Fruit fly (Drosophila melanogaster): ENCODE results near the gene shop.

Gene shop

dm6 chrX:18848338-18849021 is at the start of gene shop:
Gene shop (minus strand): TSS chrX:18848566.
- TF ChIP-seq EcR (GFP tag; optimal IDR thresholded peaks at IDR 0.05) (no peak), pan (optimal IDR thresholded peaks at IDR 0.05) (no peak), psq (optimal IDR thresholded peaks at IDR 0.05) (no peak), usp (GFP tag; optimal IDR thresholded peaks at IDR 0.05) (no peak), CG8478 (optimal IDR thresholded peaks at IDR 0.05) (no peak), Dll (optimal IDR thresholded peaks at IDR 0.05) (no peak)

- TF ChIP-seq EcR (GFP tag; optimal IDR thresholded peaks at IDR 0.05) = no peak
- TF ChIP-seq Dll (optimal IDR thresholded peaks at IDR 0.05) = no peak
- TF ChIP-seq CG8478 (optimal IDR thresholded peaks at IDR 0.05) = no peak
- TF ChIP-seq psq (optimal IDR thresholded peaks at IDR 0.05) = no peak
- TF ChIP-seq usp (GFP tag; optimal IDR thresholded peaks at IDR 0.05) = no peak
- TF ChIP-seq pan (optimal IDR thresholded peaks at IDR 0.05) = no peak
These were observed 49.5 kb upstream of the shop start for dm6 chrX:18897906-18898305.

dm6 chrX:18897294-18897693 is 48.9 kb upstream of the shop start:
- no peak for TF ChIP-seq EcR (GFP tag; optimal IDR thresholded peaks at IDR 0.05)
- no peak for TF ChIP-seq Dll (optimal IDR thresholded peaks at IDR 0.05)
- TF ChIP-seq pan (optimal IDR thresholded peaks at IDR 0.05) = no peak
- TF ChIP-seq usp (GFP tag; optimal IDR thresholded peaks at IDR 0.05) = no peak
- TF ChIP-seq psq (optimal IDR thresholded peaks at IDR 0.05) = no peak
- TF ChIP-seq CG8478 (optimal IDR thresholded peaks at IDR 0.05) = no peak

DNA sequence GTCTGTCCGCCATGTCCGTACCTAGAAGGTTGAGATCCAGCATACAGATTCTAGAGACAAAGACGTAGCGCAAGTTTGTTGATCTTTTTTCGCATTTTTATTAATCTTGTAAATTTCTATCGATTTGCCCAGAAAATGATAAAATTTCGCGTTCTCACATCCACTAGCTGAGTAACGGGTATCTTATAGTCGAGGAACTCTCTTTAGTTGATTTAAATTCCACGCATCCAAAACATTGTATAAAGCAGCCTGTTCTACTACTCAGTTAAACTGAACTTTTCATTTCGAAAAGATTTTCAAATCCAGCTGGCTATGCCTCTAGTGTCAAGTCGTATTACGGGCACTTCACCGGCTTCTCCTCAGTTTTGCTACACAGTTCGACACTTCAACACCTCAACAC is 45.8 kb upstream of the shop start, which contains the start of gene SdhBL:
SdhBL (plus strand) TSS at position 301 of the 400 bp plus-strand sequence.
- TF ChIP-seq psq (optimal IDR thresholded peaks at IDR 0.05) = no peak
- TF ChIP-seq usp (GFP tag; optimal IDR thresholded peaks at IDR 0.05) = no peak
- TF ChIP-seq pan (optimal IDR thresholded peaks at IDR 0.05) = no peak
- no peak for TF ChIP-seq CG8478 (optimal IDR thresholded peaks at IDR 0.05)
- TF ChIP-seq EcR (GFP tag; optimal IDR thresholded peaks at IDR 0.05) = no peak
- TF ChIP-seq Dll (optimal IDR thresholded peaks at IDR 0.05) = no peak

dm6 chrX:18893433-18893832 is 45.1 kb upstream of the shop start, which contains the start of gene Flacc:
Gene Flacc (minus strand): TSS chrX:18893636.
- no peak for TF ChIP-seq usp (GFP tag; optimal IDR thresholded peaks at IDR 0.05)
- TF ChIP-seq CG8478 (optimal IDR thresholded peaks at IDR 0.05) = no peak
- no peak for TF ChIP-seq EcR (GFP tag; optimal IDR thresholded peaks at IDR 0.05)
- no peak for TF ChIP-seq psq (optimal IDR thresholded peaks at IDR 0.05)
- no peak for TF ChIP-seq Dll (optimal IDR thresholded peaks at IDR 0.05)
- no peak for TF ChIP-seq pan (optimal IDR thresholded peaks at IDR 0.05)

- TF ChIP-seq pan (optimal IDR thresholded peaks at IDR 0.05) (no peak), Dll (optimal IDR thresholded peaks at IDR 0.05) (no peak), CG8478 (optimal IDR thresholded peaks at IDR 0.05) (no peak), EcR (GFP tag; optimal IDR thresholded peaks at IDR 0.05) (no peak), psq (optimal IDR thresholded peaks at IDR 0.05) (no peak), usp (GFP tag; optimal IDR thresholded peaks at IDR 0.05) (no peak)
These were observed 35.8 kb upstream of the shop start, which contains the start of gene CG7332 for dm6 chrX:18883999-18884671. Gene CG7332 (plus strand): TSS chrX:18884513.

dm6 chrX:18869489-18870132 is 21.2 kb upstream of the shop start:
- TF ChIP-seq Dll (optimal IDR thresholded peaks at IDR 0.05) (no peak), pan (optimal IDR thresholded peaks at IDR 0.05) (no peak), EcR (GFP tag; optimal IDR thresholded peaks at IDR 0.05) (no peak), CG8478 (optimal IDR thresholded peaks at IDR 0.05) (no peak), usp (GFP tag; optimal IDR thresholded peaks at IDR 0.05) (no peak), psq (optimal IDR thresholded peaks at IDR 0.05) (no peak)

DNA sequence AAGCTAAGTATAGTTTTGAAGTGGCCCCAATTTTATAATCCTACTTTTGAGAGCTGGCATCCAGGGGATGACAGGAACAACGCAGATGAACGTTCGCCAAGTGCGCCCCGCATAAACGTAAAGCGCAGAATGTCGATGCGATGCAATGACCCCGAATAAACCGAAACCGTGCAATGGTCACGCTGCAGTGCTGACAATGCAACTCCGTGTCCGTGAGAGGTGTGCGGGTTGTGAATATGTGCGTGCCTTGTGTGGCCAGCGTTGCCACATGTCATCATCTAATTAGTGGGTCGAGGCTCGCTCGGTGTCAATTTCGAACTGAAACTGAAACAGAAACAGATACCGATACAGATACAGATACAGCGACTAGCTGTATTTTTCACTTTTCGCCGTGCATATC is 19.8 kb upstream of the shop start:
- TF ChIP-seq pan (optimal IDR thresholded peaks at IDR 0.05) (no peak), EcR (GFP tag; optimal IDR thresholded peaks at IDR 0.05) (no peak), usp (GFP tag; optimal IDR thresholded peaks at IDR 0.05) (no peak), psq (optimal IDR thresholded peaks at IDR 0.05) (no peak), CG8478 (optimal IDR thresholded peaks at IDR 0.05) (no peak), Dll (optimal IDR thresholded peaks at IDR 0.05) (no peak)

dm6 chrX:18866289-18866832 is 18.0 kb upstream of the shop start:
- TF ChIP-seq psq (optimal IDR thresholded peaks at IDR 0.05) (no peak), Dll (optimal IDR thresholded peaks at IDR 0.05) (no peak)

DNA sequence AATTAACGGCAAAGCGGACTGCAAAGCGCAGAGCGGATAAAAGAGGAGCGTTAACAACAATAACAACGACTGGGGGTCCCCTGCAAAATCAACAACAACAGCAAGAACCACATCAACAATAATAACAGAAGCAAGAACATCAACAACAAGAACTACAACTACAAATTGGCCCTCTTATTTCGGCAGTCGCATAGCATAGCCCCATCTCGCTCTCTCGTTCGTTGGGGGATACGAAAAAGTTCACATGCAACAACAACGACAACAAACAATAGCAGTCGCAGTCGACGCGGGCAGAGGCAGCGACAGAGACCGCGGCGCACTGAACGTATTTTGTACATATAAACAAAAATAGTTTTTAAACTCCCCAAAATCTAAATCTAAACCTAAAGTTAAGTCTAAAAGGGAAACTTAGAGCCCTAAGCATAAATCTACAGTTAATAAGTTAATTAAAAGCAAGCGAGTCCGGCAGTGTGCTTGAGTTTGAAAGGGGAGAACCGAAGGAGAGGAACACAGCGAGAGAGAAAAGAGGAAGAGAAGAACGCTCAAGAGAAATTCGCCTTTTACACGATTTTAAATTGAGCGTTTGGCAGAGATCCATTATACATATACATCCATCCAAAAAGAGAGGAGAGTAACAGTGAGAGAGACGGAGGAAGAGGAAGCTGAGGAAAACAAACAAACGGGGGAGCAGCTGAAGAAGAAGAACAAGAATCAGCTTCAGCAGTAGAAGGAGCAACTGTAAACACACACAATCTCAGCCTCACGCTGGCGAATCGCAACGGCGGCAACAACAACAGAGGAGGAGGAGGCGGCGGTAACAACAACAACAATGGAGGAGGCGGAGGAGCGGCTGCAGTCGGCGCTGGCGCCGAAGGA is 16.4 kb upstream of the shop start:
- TF ChIP-seq usp (GFP tag; optimal IDR thresholded peaks at IDR 0.05) = no peak
- TF ChIP-seq CG8478 (optimal IDR thresholded peaks at IDR 0.05) = no peak
- no peak for TF ChIP-seq EcR (GFP tag; optimal IDR thresholded peaks at IDR 0.05)
- no peak for TF ChIP-seq psq (optimal IDR thresholded peaks at IDR 0.05)
- no peak for TF ChIP-seq Dll (optimal IDR thresholded peaks at IDR 0.05)
- no peak for TF ChIP-seq pan (optimal IDR thresholded peaks at IDR 0.05)

All from whole organism.